Fruit fly (Drosophila melanogaster): ENCODE results near the gene CG16824.

CG16824 gene

DNA sequence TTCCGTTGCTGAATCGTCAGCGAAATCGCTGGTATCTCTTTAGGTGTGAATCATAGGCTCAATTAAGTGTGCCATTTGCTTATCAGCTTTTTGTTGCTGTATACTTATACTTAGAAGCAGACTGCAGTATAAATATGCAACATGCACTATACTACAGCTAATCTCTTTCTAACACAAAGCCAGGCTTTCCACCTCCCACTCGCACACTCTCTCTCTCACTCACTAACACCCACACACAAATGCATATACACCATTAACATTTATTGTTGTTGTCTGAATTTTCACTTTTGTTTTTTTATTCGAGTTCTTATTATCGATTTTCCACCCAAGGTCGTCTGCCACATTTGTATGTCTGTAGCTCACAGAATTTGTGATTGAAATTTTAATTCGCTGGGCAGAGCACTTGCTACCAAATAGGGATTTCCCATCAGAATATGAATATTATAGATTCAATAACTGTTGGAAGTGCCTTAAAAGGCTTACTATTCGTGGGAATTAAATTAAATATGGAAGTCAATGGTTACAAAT, 4.0 kb downstream of the CG16824 start:
- peak; percentile 68 for TF ChIP-seq cic (GFP tag; optimal IDR thresholded peaks at IDR 0.05)
- no peak for TF ChIP-seq bab1 (GFP tag; optimal IDR thresholded peaks at IDR 0.05)
- peak; percentile 94 for TF ChIP-seq kay (GFP tag; ENCODE audit: borderline replicate concordance)

DNA sequence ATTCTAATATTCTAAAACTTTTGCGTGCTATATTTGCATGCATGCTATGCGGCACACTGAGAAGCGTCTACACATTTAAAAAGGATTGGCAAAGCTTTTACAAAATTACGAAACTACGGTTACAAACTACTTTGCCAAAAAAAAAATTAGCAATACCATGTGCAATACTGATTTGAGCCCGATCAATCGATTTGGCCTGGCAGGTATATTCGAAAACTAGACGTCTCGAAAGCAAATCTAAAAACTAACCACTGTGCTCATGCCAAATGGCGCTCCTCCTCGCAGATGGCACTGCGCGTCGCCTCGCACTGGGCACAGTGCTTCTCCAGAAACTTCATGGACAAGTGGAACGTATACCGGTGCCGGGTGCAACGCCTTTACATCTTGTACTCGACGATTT, 11.7 kb downstream of the CG16824 start, which contains the start of gene CG16825:
TSS of gene CG16825 (plus strand) at position 301 of the 400 bp plus-strand sequence.
- TF ChIP-seq CG5204 (GFP tag; optimal IDR thresholded peaks at IDR 0.05) (no peak), ovo (GFP tag; optimal IDR thresholded peaks at IDR 0.05) (no peak), CG11617 (GFP tag; optimal IDR thresholded peaks at IDR 0.05) (no peak), cic (GFP tag; optimal IDR thresholded peaks at IDR 0.05) (no peak), Crg-1 (GFP tag; optimal IDR thresholded peaks at IDR 0.05) (no peak), Clk (GFP tag; optimal IDR thresholded peaks at IDR 0.05) (no peak), CG1620 (GFP tag; optimal IDR thresholded peaks at IDR 0.05) (no peak), CG7045 (GFP tag; optimal IDR thresholded peaks at IDR 0.05) (no peak), pad (GFP tag; optimal IDR thresholded peaks at IDR 0.05) (no peak), bab1 (GFP tag; optimal IDR thresholded peaks at IDR 0.05) (no peak), CG33017 (tag; optimal IDR thresholded peaks at IDR 0.05) (no peak), tj (GFP tag; optimal IDR thresholded peaks at IDR 0.05) (no peak), Mnt (GFP tag; optimal IDR thresholded peaks at IDR 0.05) (no peak), CG14711 (tag; optimal IDR thresholded peaks at IDR 0.05) (no peak), toe (GFP tag; optimal IDR thresholded peaks at IDR 0.05) (no peak), CG7101 (tag; optimal IDR thresholded peaks at IDR 0.05) (no peak), cnc (optimal IDR thresholded peaks at IDR 0.05) (no peak), Hr96 (GFP tag; optimal IDR thresholded peaks at IDR 0.05) (no peak)

- no peak for TF ChIP-seq cnc (optimal IDR thresholded peaks at IDR 0.05)
- TF ChIP-seq bab1 (GFP tag; optimal IDR thresholded peaks at IDR 0.05) = no peak
- no peak for TF ChIP-seq kay (GFP tag; ENCODE audit: borderline replicate concordance)
- TF ChIP-seq ovo (GFP tag; optimal IDR thresholded peaks at IDR 0.05) = no peak
- TF ChIP-seq CG33017 (tag; optimal IDR thresholded peaks at IDR 0.05) = no peak
- no peak for TF ChIP-seq pad (GFP tag; optimal IDR thresholded peaks at IDR 0.05)
- TF ChIP-seq CG1620 (GFP tag; optimal IDR thresholded peaks at IDR 0.05) = no peak
- no peak for TF ChIP-seq Hr96 (GFP tag; optimal IDR thresholded peaks at IDR 0.05)
- no peak for TF ChIP-seq cic (GFP tag; optimal IDR thresholded peaks at IDR 0.05)
- no peak for TF ChIP-seq tj (GFP tag; optimal IDR thresholded peaks at IDR 0.05)
- TF ChIP-seq CG5204 (GFP tag; optimal IDR thresholded peaks at IDR 0.05) = no peak
- TF ChIP-seq Crg-1 (GFP tag; optimal IDR thresholded peaks at IDR 0.05) = no peak
- no peak for TF ChIP-seq CG7045 (GFP tag; optimal IDR thresholded peaks at IDR 0.05)
- TF ChIP-seq CG14711 (tag; optimal IDR thresholded peaks at IDR 0.05) = no peak
- TF ChIP-seq Clk (GFP tag; optimal IDR thresholded peaks at IDR 0.05) = no peak
- no peak for TF ChIP-seq CG7101 (tag; optimal IDR thresholded peaks at IDR 0.05)
- TF ChIP-seq CG11617 (GFP tag; optimal IDR thresholded peaks at IDR 0.05) = no peak
- TF ChIP-seq CG12768 (GFP tag; optimal IDR thresholded peaks at IDR 0.05) = no peak
- no peak for TF ChIP-seq toe (GFP tag; optimal IDR thresholded peaks at IDR 0.05)
- no peak for TF ChIP-seq Mnt (GFP tag; optimal IDR thresholded peaks at IDR 0.05)
Observed at dm6 chr2L:13305000-13305399, 12.2 kb downstream of the CG16824 start.

DNA sequence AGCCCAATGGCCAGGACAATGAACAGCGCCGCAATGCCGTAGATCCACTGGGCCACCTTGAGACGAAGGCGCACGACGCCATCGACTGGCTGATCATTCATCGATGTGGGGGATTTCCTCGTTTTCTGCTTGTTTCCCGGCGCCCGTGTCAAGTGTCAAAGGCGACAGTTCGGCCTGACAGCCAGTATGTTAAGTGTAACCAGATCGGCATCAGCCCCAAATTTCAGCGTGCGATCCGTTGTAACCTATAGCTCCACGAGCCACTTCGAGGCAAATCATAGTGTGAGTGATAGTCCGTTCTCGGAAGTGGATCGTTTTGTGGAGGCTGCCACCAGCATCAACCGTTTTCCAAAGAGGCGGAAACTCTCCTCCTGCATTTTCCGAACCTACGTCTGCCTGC, 13.8 kb downstream of the CG16824 start, which contains the start of gene CG43779:
TSS of gene CG43779 (minus strand) at position 101 of the 400 bp plus-strand sequence.
- TF ChIP-seq CG7045 (GFP tag; optimal IDR thresholded peaks at IDR 0.05) (no peak), toe (GFP tag; optimal IDR thresholded peaks at IDR 0.05) (no peak), kay (GFP tag; ENCODE audit: borderline replicate concordance) (no peak), CG1620 (GFP tag; optimal IDR thresholded peaks at IDR 0.05) (no peak), pad (GFP tag; optimal IDR thresholded peaks at IDR 0.05) (no peak), CG11617 (GFP tag; optimal IDR thresholded peaks at IDR 0.05) (no peak)

- TF ChIP-seq cic (GFP tag; optimal IDR thresholded peaks at IDR 0.05) = no peak
Observed at dm6 chr2L:13325823-13326222, 33.0 kb downstream of the CG16824 start.

DNA sequence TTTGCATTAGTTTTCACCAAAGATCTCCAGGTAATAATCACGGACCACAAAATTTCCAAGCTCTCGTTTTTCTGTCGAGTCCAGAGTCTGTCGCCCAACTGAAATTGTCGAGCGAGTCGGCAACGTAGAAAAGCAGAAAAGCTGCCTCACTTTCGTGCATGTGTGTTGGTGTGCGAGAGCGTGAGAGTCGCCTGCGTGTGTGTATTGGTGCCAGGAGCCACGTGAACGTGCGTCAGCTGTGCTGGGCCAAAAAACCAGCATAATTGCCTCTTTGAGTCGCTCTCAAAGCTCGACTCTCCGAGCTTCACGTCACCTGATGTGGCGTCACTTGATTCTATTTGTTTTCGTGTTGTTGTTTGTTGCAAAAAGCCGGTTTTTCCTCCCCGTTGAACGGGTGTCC, 38.2 kb downstream of the CG16824 start, which contains the start of gene hbt:
TSS of gene hbt (minus strand) at position 101 of the 400 bp plus-strand sequence.
- TF ChIP-seq CG11617 (GFP tag; optimal IDR thresholded peaks at IDR 0.05) (no peak), CG33017 (tag; optimal IDR thresholded peaks at IDR 0.05) (no peak), Crg-1 (GFP tag; optimal IDR thresholded peaks at IDR 0.05) (no peak)

- TF ChIP-seq CG33017 (tag; optimal IDR thresholded peaks at IDR 0.05) = peak; percentile 17
- TF ChIP-seq pad (GFP tag; optimal IDR thresholded peaks at IDR 0.05) = no peak
- no peak for TF ChIP-seq CG5204 (GFP tag; optimal IDR thresholded peaks at IDR 0.05)
Observed at dm6 chr2L:13331868-13332544, 39.2 kb downstream of the CG16824 start.

Measured in whole organism, adult.